Worm (Caenorhabditis elegans) whole organism, midembryonic: ENCODE data around the gene srh-215.

Experiments used
- T22C8.4 ChIP-seq: fragments of 200-800 bp; sonication (Bioruptor generic); IDR thresholded peaks from 2 replicates; pipeline ENCODE4 v1.3.6; 2022; ENCODE audit warnings: missing genetic modification characterization, missing compliant biosample characterization
- cog-1 ChIP-seq: sonication (generic microtip); optimal IDR thresholded peaks from 2 replicates; lab custom pipeline; 2016; ENCODE audit warnings: missing genetic modification characterization, missing compliant biosample characterization
- flt-1 ChIP-seq: fragments of 200-800 bp; sonication (Bioruptor generic); IDR thresholded peaks from 2 replicates; pipeline ENCODE4 v1.3.6; 2022; ENCODE audit warnings: missing genetic modification characterization, missing compliant biosample characterization
- klf-2 ChIP-seq: fragments of 200-800 bp; sonication (Bioruptor generic); conservative IDR thresholded peaks from 2 replicates; pipeline ENCODE4 v1.3.6; 2022; ENCODE audit warnings: missing genetic modification reagents, missing genetic modification characterization, missing compliant biosample characterization
- med-1 ChIP-seq: sonication (generic microtip); optimal IDR thresholded peaks from 2 replicates; lab custom pipeline; 2017; ENCODE audit warnings: missing genetic modification characterization, mild to moderate bottlenecking, missing compliant biosample characterization, antibody characterized with exemption, missing genetic modification reagents; ENCODE audit not compliant: insufficient read depth
- ref-1 ChIP-seq: fragments of 200-800 bp; sonication (Bioruptor generic); conservative IDR thresholded peaks from 2 replicates; pipeline ENCODE4 v1.3.6; 2022; ENCODE audit warnings: missing genetic modification reagents, missing genetic modification characterization, missing compliant biosample characterization
- tab-1 ChIP-seq: fragments of 200-800 bp; sonication (Bioruptor generic); IDR thresholded peaks from 2 replicates; pipeline ENCODE4 v1.3.6; 2022; ENCODE audit warnings: missing genetic modification characterization, missing compliant biosample characterization
- ztf-23 ChIP-seq: fragments of 200-800 bp; sonication (Bioruptor generic); IDR thresholded peaks from 2 replicates; pipeline ENCODE4 v1.3.6; 2022; ENCODE audit warnings: missing genetic modification reagents, missing genetic modification characterization, missing compliant biosample characterization
- ztf-29 ChIP-seq: fragments of 200-800 bp; sonication (Bioruptor generic); IDR thresholded peaks from 2 replicates; pipeline ENCODE4 v1.3.6; 2022; ENCODE audit warnings: missing genetic modification reagents, missing genetic modification characterization, missing compliant biosample characterization

ce11 chrV:16880679-16881078 lies 48.9 kb upstream of the srh-215 start, which contains the start of gene F09C6.14:
- TF ChIP-seq flt-1 (GFP tag; lab: Robert Waterston, UW) (no peak), ztf-29 (GFP tag; lab: Robert Waterston, UW) (no peak), ztf-23 (GFP tag; lab: Robert Waterston, UW) (no peak), klf-2 (GFP tag; lab: Robert Waterston, UW) (no peak), cog-1 (tag; lab: Kevin White, UChicago) (no peak), med-1 (GFP tag; lab: Kevin White, UChicago) (no peak), ref-1 (GFP tag; lab: Robert Waterston, UW) (no peak), tab-1 (no peak), T22C8.4 (GFP tag; lab: Robert Waterston, UW) (no peak)
